In the genomic region with DNA sequence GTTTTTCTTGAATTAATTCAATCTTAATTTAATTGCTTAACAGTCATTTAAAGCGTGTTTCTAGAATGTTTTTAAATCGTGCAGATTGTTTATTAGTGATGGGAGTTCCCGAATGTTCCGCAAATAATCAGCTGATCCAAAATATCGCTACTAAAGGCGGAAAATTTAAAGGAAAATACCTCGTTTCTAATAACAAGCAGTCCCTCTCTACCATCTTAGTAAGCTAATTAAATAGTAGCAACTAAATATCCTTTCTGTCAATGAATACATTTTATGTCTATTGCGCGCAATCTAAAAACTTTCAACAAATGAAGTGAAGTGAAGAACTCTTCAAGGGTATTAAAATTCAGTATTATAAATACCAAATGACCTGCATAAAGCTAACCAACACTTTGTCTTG, we compare ENCODE assay signal across 1 fruit fly cellular context.
TF ChIP-seq lines count a peak whose summit lies in the region.

Gene CG5290 (minus strand): TSS at position 118 of the 400 bp plus-strand sequence.

TF ChIP-seq in whole organism, embryonic, 481 proteins besides CTCF, POLR2A, EP300 and RAD21 (continued from another document):
- TF ChIP-seq chn (GFP tag; optimal IDR thresholded peaks at IDR 0.05; lab: Kevin White, UChicago) (peak; percentile 6), CG33557 (GFP tag; optimal IDR thresholded peaks at IDR 0.05; lab: Kevin White, UChicago) (no peak), vnd (GFP tag; IDR thresholded peaks at IDR 0.05; lab: Robert Waterston, UW; ENCODE audit: partially characterized antibody) (peak; percentile 54; the same call in 2 of the 3 replicates), Myb (GFP tag; optimal IDR thresholded peaks at IDR 0.05; lab: Kevin White, UChicago) (peak; percentile 69), CG8924 (tag; optimal IDR thresholded peaks at IDR 0.05; lab: Kevin White, UChicago) (no peak), stc (GFP tag; IDR thresholded peaks at IDR 0.05; lab: Robert Waterston, UW) (no peak), Dip2 (GFP tag; IDR thresholded peaks at IDR 0.05; lab: Robert Waterston, UW) (no peak), Hey (tag; optimal IDR thresholded peaks at IDR 0.05; lab: Kevin White, UChicago) (no peak), zfh2 (GFP tag; optimal IDR thresholded peaks at IDR 0.05; lab: Kevin White, UChicago) (peak; percentile 43), Bteb2 (GFP tag; optimal IDR thresholded peaks at IDR 0.05; lab: Kevin White, UChicago) (peak; percentile 39), CG6254 (GFP tag; optimal IDR thresholded peaks at IDR 0.05; lab: Kevin White, UChicago) (no peak), CG2129 (GFP tag; IDR thresholded peaks at IDR 0.05; lab: Robert Waterston, UW; ENCODE audit: partially characterized antibody) (peak; percentile 54)
TF ChIP-seq in whole organism, embryonic: peak in this region for 128.
